Fruit fly (Drosophila melanogaster): ENCODE results near the gene tup.

The tup gene

dm6 chr2L:18878439-18878838 lies 2.6 kb downstream of the tup start:
- TF ChIP-seq h (optimal IDR thresholded peaks at IDR 0.05), result no peak
- TF ChIP-seq Myc (optimal IDR thresholded peaks at IDR 0.05), result no peak

dm6 chr2L:18875213-18875612 lies 5.8 kb downstream of the tup start:
- TF ChIP-seq h (optimal IDR thresholded peaks at IDR 0.05) (no peak), ttk (optimal IDR thresholded peaks at IDR 0.05) (no peak), psq (optimal IDR thresholded peaks at IDR 0.05) (no peak), Myc (optimal IDR thresholded peaks at IDR 0.05) (no peak), Sin3A (optimal IDR thresholded peaks at IDR 0.05) (no peak), insv (optimal IDR thresholded peaks at IDR 0.05) (no peak)

dm6 chr2L:18871822-18872221 lies 9.2 kb downstream of the tup start:
- TF ChIP-seq psq (optimal IDR thresholded peaks at IDR 0.05) (no peak), h (optimal IDR thresholded peaks at IDR 0.05) (no peak), ttk (optimal IDR thresholded peaks at IDR 0.05) (no peak), insv (optimal IDR thresholded peaks at IDR 0.05) (no peak), Myc (optimal IDR thresholded peaks at IDR 0.05) (no peak), Sin3A (optimal IDR thresholded peaks at IDR 0.05) (no peak)

dm6 chr2L:18867815-18868214 lies 13.2 kb downstream of the tup start:
- no peak for TF ChIP-seq h (optimal IDR thresholded peaks at IDR 0.05)
- TF ChIP-seq ttk (optimal IDR thresholded peaks at IDR 0.05), result no peak
- TF ChIP-seq psq (optimal IDR thresholded peaks at IDR 0.05), result no peak
- TF ChIP-seq Myc (optimal IDR thresholded peaks at IDR 0.05), result no peak
- no peak for TF ChIP-seq Sin3A (optimal IDR thresholded peaks at IDR 0.05)
- TF ChIP-seq insv (optimal IDR thresholded peaks at IDR 0.05), result no peak

- TF ChIP-seq h (optimal IDR thresholded peaks at IDR 0.05), result no peak
- no peak for TF ChIP-seq psq (optimal IDR thresholded peaks at IDR 0.05)
- no peak for TF ChIP-seq ttk (optimal IDR thresholded peaks at IDR 0.05)
- TF ChIP-seq Sin3A (optimal IDR thresholded peaks at IDR 0.05), result no peak
- TF ChIP-seq insv (optimal IDR thresholded peaks at IDR 0.05), result no peak
- no peak for TF ChIP-seq Myc (optimal IDR thresholded peaks at IDR 0.05)
These were observed 14.5 kb downstream of the tup start for dm6 chr2L:18866582-18866981.

- TF ChIP-seq ttk (optimal IDR thresholded peaks at IDR 0.05), result no peak
These were observed 16.1 kb downstream of the tup start for dm6 chr2L:18864981-18865380.

dm6 chr2L:18864093-18864492 lies 17.0 kb downstream of the tup start:
- TF ChIP-seq ttk (optimal IDR thresholded peaks at IDR 0.05) (no peak), psq (optimal IDR thresholded peaks at IDR 0.05) (no peak), insv (optimal IDR thresholded peaks at IDR 0.05) (no peak), Myc (optimal IDR thresholded peaks at IDR 0.05) (no peak), h (optimal IDR thresholded peaks at IDR 0.05) (no peak), Sin3A (optimal IDR thresholded peaks at IDR 0.05) (no peak)

- TF ChIP-seq ttk (optimal IDR thresholded peaks at IDR 0.05) (no peak), psq (optimal IDR thresholded peaks at IDR 0.05) (no peak), h (optimal IDR thresholded peaks at IDR 0.05) (no peak)
These were observed 20.1 kb downstream of the tup start for dm6 chr2L:18860920-18861319.

- no peak for TF ChIP-seq ttk (optimal IDR thresholded peaks at IDR 0.05)
- no peak for TF ChIP-seq Myc (optimal IDR thresholded peaks at IDR 0.05)
These were observed 22.2 kb downstream of the tup start, which contains the start of the genes CG10602 and mRpL13 for dm6 chr2L:18858661-18859532. CG10602 (minus strand) TSS chr2L:18859248. mRpL13 (minus strand) TSS chr2L:18859248.

- no peak for TF ChIP-seq ttk (optimal IDR thresholded peaks at IDR 0.05)
- no peak for TF ChIP-seq psq (optimal IDR thresholded peaks at IDR 0.05)
- no peak for TF ChIP-seq Sin3A (optimal IDR thresholded peaks at IDR 0.05)
- TF ChIP-seq h (optimal IDR thresholded peaks at IDR 0.05), result no peak
- no peak for TF ChIP-seq Myc (optimal IDR thresholded peaks at IDR 0.05)
- no peak for TF ChIP-seq insv (optimal IDR thresholded peaks at IDR 0.05)
These were observed 23.4 kb downstream of the tup start for dm6 chr2L:18857635-18858059.

dm6 chr2L:18852249-18852648 lies 28.8 kb downstream of the tup start:
- no peak for TF ChIP-seq ttk (optimal IDR thresholded peaks at IDR 0.05)
- no peak for TF ChIP-seq insv (optimal IDR thresholded peaks at IDR 0.05)
- TF ChIP-seq Sin3A (optimal IDR thresholded peaks at IDR 0.05), result no peak
- TF ChIP-seq psq (optimal IDR thresholded peaks at IDR 0.05), result no peak
- no peak for TF ChIP-seq Myc (optimal IDR thresholded peaks at IDR 0.05)
- no peak for TF ChIP-seq h (optimal IDR thresholded peaks at IDR 0.05)

- no peak for TF ChIP-seq insv (optimal IDR thresholded peaks at IDR 0.05)
- no peak for TF ChIP-seq ttk (optimal IDR thresholded peaks at IDR 0.05)
- no peak for TF ChIP-seq Myc (optimal IDR thresholded peaks at IDR 0.05)
- no peak for TF ChIP-seq psq (optimal IDR thresholded peaks at IDR 0.05)
- TF ChIP-seq h (optimal IDR thresholded peaks at IDR 0.05), result no peak
- no peak for TF ChIP-seq Sin3A (optimal IDR thresholded peaks at IDR 0.05)
These were observed 34.2 kb downstream of the tup start for dm6 chr2L:18846843-18847242.

- TF ChIP-seq Sin3A (optimal IDR thresholded peaks at IDR 0.05), result no peak
- no peak for TF ChIP-seq insv (optimal IDR thresholded peaks at IDR 0.05)
- TF ChIP-seq ttk (optimal IDR thresholded peaks at IDR 0.05), result no peak
- TF ChIP-seq Myc (optimal IDR thresholded peaks at IDR 0.05), result no peak
- no peak for TF ChIP-seq psq (optimal IDR thresholded peaks at IDR 0.05)
- no peak for TF ChIP-seq h (optimal IDR thresholded peaks at IDR 0.05)
These were observed 34.9 kb downstream of the tup start for dm6 chr2L:18846175-18846574.
